Fruit fly (Drosophila melanogaster): ENCODE data around the gene puf.

puf gene

DNA sequence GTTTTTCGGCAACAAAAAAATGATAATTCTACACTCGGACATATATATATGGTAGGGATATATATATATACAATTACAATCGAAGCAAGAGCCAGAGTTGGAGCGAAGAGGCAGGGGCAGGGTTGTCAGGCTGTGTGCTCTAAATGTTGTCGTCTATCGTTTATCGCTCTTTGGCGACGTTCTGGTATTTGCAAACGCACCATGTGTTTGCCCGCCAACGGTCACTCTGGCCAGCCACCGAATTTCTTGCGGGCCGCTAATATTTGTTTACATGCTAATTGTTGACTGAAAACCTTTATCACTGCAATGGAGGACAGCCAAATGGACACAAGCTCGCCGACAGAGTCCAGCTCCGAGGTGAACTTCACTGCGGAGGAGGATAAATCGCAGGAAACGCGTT lies at the start of gene puf, which contains the start of gene ash2:
puf (minus strand) TSS at position 121 of the 400 bp plus-strand sequence.
ash2 (plus strand) TSS at position 203 of the 400 bp plus-strand sequence.
- TF ChIP-seq Ets21C (GFP tag; optimal IDR thresholded peaks at IDR 0.05) (no peak), CG10669 (GFP tag; optimal IDR thresholded peaks at IDR 0.05) (no peak), CG7368 (GFP tag; optimal IDR thresholded peaks at IDR 0.05) (no peak), CG6163 (GFP tag; IDR thresholded peaks at IDR 0.05) (0 out of 3 replicates have a peak, but pooled peaks have one; percentile 14), eg (GFP tag; IDR thresholded peaks at IDR 0.05) (0 out of 3 replicates have a peak, but pooled peaks have one; percentile 27)

- TF ChIP-seq pdm3 (GFP tag; optimal IDR thresholded peaks at IDR 0.05) (no peak), CG6276 (GFP tag; optimal IDR thresholded peaks at IDR 0.05) (no peak), Hr38 (GFP tag; optimal IDR thresholded peaks at IDR 0.05) (no peak), CG1621 (tag; optimal IDR thresholded peaks at IDR 0.05) (no peak), CG6808 (GFP tag; optimal IDR thresholded peaks at IDR 0.05) (no peak), cyc (GFP tag; optimal IDR thresholded peaks at IDR 0.05) (no peak), CG4318 (GFP tag; optimal IDR thresholded peaks at IDR 0.05) (no peak), Gug (GFP tag; IDR thresholded peaks at IDR 0.05) (no peak), Eip75B (GFP tag; optimal IDR thresholded peaks at IDR 0.05) (no peak), Hr39 (GFP tag; optimal IDR thresholded peaks at IDR 0.05) (no peak), Hr4 (GFP tag; optimal IDR thresholded peaks at IDR 0.05) (no peak), Ets21C (GFP tag; optimal IDR thresholded peaks at IDR 0.05) (no peak), Smox (GFP tag; optimal IDR thresholded peaks at IDR 0.05) (no peak), topi (GFP tag; optimal IDR thresholded peaks at IDR 0.05) (no peak), OdsH (GFP tag; optimal IDR thresholded peaks at IDR 0.05) (no peak), CG3919 (GFP tag; optimal IDR thresholded peaks at IDR 0.05) (no peak), CG11294 (GFP tag; IDR thresholded peaks at IDR 0.05) (no peak), CG9139 (GFP tag; optimal IDR thresholded peaks at IDR 0.05) (no peak), CG8632 (GFP tag; optimal IDR thresholded peaks at IDR 0.05) (no peak)
Observed at dm6 chr3R:24699309-24699708, 49.5 kb upstream of the puf start.

DNA sequence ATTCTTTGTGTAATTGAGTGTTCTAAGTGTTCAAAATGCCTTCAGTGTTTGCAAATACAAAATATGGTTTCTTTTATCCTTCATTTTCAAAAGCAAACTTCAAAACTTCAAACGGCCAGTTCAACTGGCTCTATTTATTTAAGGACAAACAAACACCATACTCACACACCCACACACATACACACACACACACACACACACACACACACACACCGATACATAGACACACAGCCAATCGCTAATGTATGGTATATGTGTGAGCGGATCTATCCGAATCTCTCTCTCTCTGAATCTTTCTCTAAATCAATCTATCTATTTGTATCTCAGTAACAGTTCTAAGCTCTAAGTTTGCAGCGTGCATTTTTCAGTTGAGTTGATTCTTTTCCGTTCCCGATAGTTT lies 43.0 kb upstream of the puf start:
- TF ChIP-seq Sox14 (GFP tag; optimal IDR thresholded peaks at IDR 0.05) (no peak), fd85E (GFP tag; optimal IDR thresholded peaks at IDR 0.05) (no peak), OdsH (GFP tag; optimal IDR thresholded peaks at IDR 0.05) (no peak), Sox15 (GFP tag; optimal IDR thresholded peaks at IDR 0.05) (no peak), Eip75B (GFP tag; optimal IDR thresholded peaks at IDR 0.05) (no peak), CG4318 (GFP tag; optimal IDR thresholded peaks at IDR 0.05) (no peak), CG6163 (GFP tag; IDR thresholded peaks at IDR 0.05) (no peak), topi (GFP tag; optimal IDR thresholded peaks at IDR 0.05) (no peak), esn (GFP tag; optimal IDR thresholded peaks at IDR 0.05) (no peak), ss (GFP tag; optimal IDR thresholded peaks at IDR 0.05) (no peak)

DNA sequence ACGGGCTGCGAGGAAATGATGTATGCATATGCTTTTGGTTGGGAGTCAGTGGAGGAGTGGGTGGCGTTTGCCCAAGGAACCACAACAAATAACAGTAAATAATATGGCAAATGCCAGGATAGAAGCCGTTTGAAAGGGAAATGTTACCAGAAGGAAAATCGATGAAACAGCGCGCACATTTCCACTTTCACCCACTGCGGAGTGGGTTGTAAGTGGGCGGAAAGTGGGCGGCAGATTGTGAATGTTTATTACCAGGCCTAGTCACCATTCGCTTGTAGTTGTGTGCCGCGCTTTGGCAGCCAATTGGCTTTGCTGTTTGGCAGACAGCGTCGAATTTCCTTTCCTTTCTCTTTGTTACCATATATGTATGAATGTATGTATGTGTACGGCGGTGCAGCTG lies 21.8 kb upstream of the puf start:
- TF ChIP-seq fkh (GFP tag; optimal IDR thresholded peaks at IDR 0.05) (no peak), Ets96B (tag; optimal IDR thresholded peaks at IDR 0.05) (no peak), cyc (GFP tag; optimal IDR thresholded peaks at IDR 0.05) (no peak), CG31627 (GFP tag; optimal IDR thresholded peaks at IDR 0.05) (no peak), CG4318 (GFP tag; optimal IDR thresholded peaks at IDR 0.05) (no peak), eg (GFP tag; IDR thresholded peaks at IDR 0.05) (no peak), pdm3 (GFP tag; optimal IDR thresholded peaks at IDR 0.05) (no peak), CG10669 (GFP tag; optimal IDR thresholded peaks at IDR 0.05) (no peak), net (GFP tag; optimal IDR thresholded peaks at IDR 0.05) (no peak), CG32006 (GFP tag; optimal IDR thresholded peaks at IDR 0.05) (no peak), CG11902 (GFP tag; optimal IDR thresholded peaks at IDR 0.05) (no peak), CG3032 (tag; optimal IDR thresholded peaks at IDR 0.05) (no peak), CG6276 (GFP tag; optimal IDR thresholded peaks at IDR 0.05) (no peak), acj6 (GFP tag; optimal IDR thresholded peaks at IDR 0.05) (no peak), lz (GFP tag; optimal IDR thresholded peaks at IDR 0.05) (no peak), Hr38 (GFP tag; optimal IDR thresholded peaks at IDR 0.05) (no peak), CG11762 (GFP tag; optimal IDR thresholded peaks at IDR 0.05; ENCODE audit: insufficient read depth) (no peak)

Data from whole organism, prepupa.